Fruit fly (Drosophila melanogaster) whole organism, adult: ENCODE measurements around the gene Zmynd10.

Experiments
- CG11617 ChIP-seq: fragments of 200-800 bp; sonication (Bioruptor generic); optimal IDR thresholded peaks from 2 replicates; lab custom pipeline; 2017; ENCODE audit warnings: mild to moderate bottlenecking, missing biosample characterization, missing genetic modification reagents, missing genetic modification characterization
- CG12768 ChIP-seq: fragments of 200-800 bp; sonication (Bioruptor generic); optimal IDR thresholded peaks from 2 replicates; lab custom pipeline; 2017; ENCODE audit warnings: missing biosample characterization, missing genetic modification characterization, mild to moderate bottlenecking, moderate library complexity, missing genetic modification reagents
- CG14711 ChIP-seq: fragments of 200-800 bp; sonication (Bioruptor generic); optimal IDR thresholded peaks from 2 replicates; lab custom pipeline; 2018; ENCODE audit warnings: missing biosample characterization, mild to moderate bottlenecking, missing genetic modification characterization, moderate library complexity
- CG1620 ChIP-seq: fragments of 200-800 bp; sonication (Bioruptor generic); optimal IDR thresholded peaks from 2 replicates; lab custom pipeline; 2016; ENCODE audit warnings: missing biosample characterization, missing genetic modification characterization
- CG33017 ChIP-seq: fragments of 200-800 bp; sonication (Bioruptor generic); optimal IDR thresholded peaks from 2 replicates; lab custom pipeline; 2018; ENCODE audit warnings: missing biosample characterization, mild to moderate bottlenecking, missing genetic modification characterization, moderate library complexity
- CG5204 ChIP-seq: fragments of 200-800 bp; sonication (Bioruptor generic); optimal IDR thresholded peaks from 2 replicates; lab custom pipeline; 2016; ENCODE audit warnings: missing biosample characterization, missing genetic modification characterization
- CG7045 ChIP-seq: fragments of 200-800 bp; sonication (Bioruptor generic); optimal IDR thresholded peaks from 2 replicates; lab custom pipeline; 2017; ENCODE audit warnings: missing biosample characterization, mild to moderate bottlenecking, missing genetic modification characterization
- CG7101 ChIP-seq: fragments of 200-800 bp; sonication (Bioruptor generic); optimal IDR thresholded peaks from 2 replicates; lab custom pipeline; 2018; ENCODE audit warnings: missing biosample characterization, mild to moderate bottlenecking, missing genetic modification characterization, moderate library complexity
- Clk ChIP-seq: fragments of 200-800 bp; sonication (Bioruptor generic); optimal IDR thresholded peaks from 2 replicates; lab custom pipeline; 2017; ENCODE audit warnings: missing biosample characterization, missing genetic modification characterization
- Crg-1 ChIP-seq: fragments of 200-800 bp; sonication (Bioruptor generic); optimal IDR thresholded peaks from 2 replicates; lab custom pipeline; 2016; ENCODE audit warnings: missing biosample characterization, missing genetic modification characterization
- Hr96 ChIP-seq: fragments of 200-800 bp; sonication (Bioruptor generic); optimal IDR thresholded peaks from 2 replicates; lab custom pipeline; 2016; ENCODE audit warnings: missing biosample characterization, missing genetic modification characterization
- Mnt ChIP-seq: fragments of 200-800 bp; sonication (Bioruptor generic); optimal IDR thresholded peaks from 2 replicates; lab custom pipeline; 2016; ENCODE audit warnings: missing biosample characterization, mild to moderate bottlenecking, missing genetic modification characterization
- bab1 ChIP-seq: fragments of 200-800 bp; sonication (Bioruptor generic); optimal IDR thresholded peaks from 3 replicates; lab custom pipeline; 2019; ENCODE audit warnings: missing biosample characterization, mild to moderate bottlenecking, missing genetic modification characterization, moderate library complexity
- cic ChIP-seq: fragments of 200-800 bp; sonication (Bioruptor generic); optimal IDR thresholded peaks from 2 replicates; lab custom pipeline; 2017; ENCODE audit warnings: missing biosample characterization, mild to moderate bottlenecking, missing genetic modification characterization, moderate library complexity
- cnc ChIP-seq, 2 experiments: fragments of >200 bp; optimal IDR thresholded peaks; 2 replicates each; lab custom pipeline; 2017
- kay ChIP-seq: fragments of 200-800 bp; sonication (Bioruptor generic); peaks from one replicate; lab custom pipeline; 2016; ENCODE audit warnings: missing biosample characterization, missing genetic modification characterization, borderline replicate concordance
- ovo ChIP-seq: fragments of 200-800 bp; sonication (Bioruptor generic); optimal IDR thresholded peaks from 2 replicates; lab custom pipeline; 2016; ENCODE audit warnings: missing biosample characterization, missing genetic modification characterization
- pad ChIP-seq: fragments of 200-800 bp; sonication (Bioruptor generic); optimal IDR thresholded peaks from 3 replicates; lab custom pipeline; 2017; ENCODE audit warnings: missing biosample characterization, missing genetic modification characterization, mild to moderate bottlenecking, moderate library complexity, missing genetic modification reagents
- tj ChIP-seq: fragments of 200-800 bp; sonication (Bioruptor generic); optimal IDR thresholded peaks from 3 replicates; lab custom pipeline; 2017; ENCODE audit warnings: missing biosample characterization, mild to moderate bottlenecking, missing genetic modification characterization, moderate library complexity
- toe ChIP-seq: fragments of 200-800 bp; sonication (Bioruptor generic); optimal IDR thresholded peaks from 2 replicates; lab custom pipeline; 2016; ENCODE audit warnings: missing biosample characterization, missing genetic modification characterization

Gene Zmynd10

DNA sequence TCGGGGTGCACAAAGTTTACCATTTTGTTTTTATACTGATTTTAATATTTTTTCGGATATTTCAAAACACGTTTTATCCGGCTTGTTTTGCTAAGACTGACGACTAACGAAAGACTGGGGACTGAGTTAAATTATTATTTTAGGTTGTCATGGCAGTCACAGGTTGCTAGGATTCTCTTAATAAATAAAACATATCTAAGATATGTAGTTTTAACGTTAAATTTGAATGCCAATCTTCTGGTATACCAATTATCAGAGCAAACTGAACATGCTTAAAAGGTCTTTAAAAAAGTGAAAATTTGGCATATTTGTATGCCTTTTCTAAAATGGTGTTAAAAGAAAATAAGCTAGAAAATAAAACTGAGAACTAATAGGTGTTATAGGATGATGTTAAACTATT lies at the start of gene Zmynd10:
Zmynd10 (minus strand) TSS at position 101 of the 400 bp plus-strand sequence.
- TF ChIP-seq kay (peak; percentile 43), cic (GFP tag; lab: Kevin White, UChicago) (no peak), CG14711 (tag; lab: Kevin White, UChicago) (no peak), cnc (optimal IDR thresholded peaks at IDR 0.05; lab: Kevin White, UChicago) (no peak), Clk (GFP tag; lab: Kevin White, UChicago) (no peak), bab1 (GFP tag; lab: Kevin White, UChicago) (no peak)

dm6 chr3L:13074084-13074624 lies 47.9 kb upstream of the Zmynd10 start:
- TF ChIP-seq pad (GFP tag; lab: Kevin White, UChicago) (no peak), kay (no peak), CG14711 (tag; lab: Kevin White, UChicago) (no peak), tj (GFP tag; lab: Kevin White, UChicago) (no peak), Hr96 (no peak), CG5204 (GFP tag; lab: Kevin White, UChicago) (no peak), Clk (GFP tag; lab: Kevin White, UChicago) (no peak), cic (GFP tag; lab: Kevin White, UChicago) (no peak), Crg-1 (GFP tag; lab: Kevin White, UChicago) (no peak), CG33017 (no peak), CG11617 (no peak), Mnt (GFP tag; lab: Kevin White, UChicago) (no peak)

DNA sequence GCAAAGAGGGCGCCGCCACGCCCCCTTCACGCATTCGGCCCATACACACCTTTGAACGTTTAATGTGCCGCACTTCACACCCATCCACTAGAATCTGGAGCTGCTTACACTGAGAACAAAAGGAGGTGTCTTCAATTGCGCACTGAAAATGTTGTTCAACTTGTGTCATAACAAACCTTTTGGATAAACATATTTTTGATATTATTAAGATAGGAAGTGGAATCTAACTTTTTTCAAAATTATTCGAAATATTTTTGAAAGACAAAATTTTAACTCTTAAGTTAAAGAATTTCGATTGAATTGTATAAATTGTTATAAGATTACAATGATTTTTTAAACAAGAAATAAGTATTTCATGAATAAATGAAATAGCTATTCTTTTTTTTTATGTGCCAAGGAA lies 42.1 kb upstream of the Zmynd10 start:
- TF ChIP-seq tj (GFP tag; lab: Kevin White, UChicago) (no peak), kay (no peak), bab1 (GFP tag; lab: Kevin White, UChicago) (no peak), Hr96 (no peak), CG33017 (no peak)

- no peak for TF ChIP-seq CG7101
- no peak for TF ChIP-seq bab1 (GFP tag; lab: Kevin White, UChicago)
- TF ChIP-seq CG12768 (GFP tag; lab: Kevin White, UChicago), result no peak
- no peak for TF ChIP-seq CG14711 (tag; lab: Kevin White, UChicago)
- no peak for TF ChIP-seq Mnt (GFP tag; lab: Kevin White, UChicago)
- no peak for TF ChIP-seq CG7045 (GFP tag; lab: Kevin White, UChicago)
- no peak for TF ChIP-seq CG1620 (GFP tag; lab: Kevin White, UChicago)
- TF ChIP-seq cic (GFP tag; lab: Kevin White, UChicago), result no peak
- TF ChIP-seq tj (GFP tag; lab: Kevin White, UChicago), result no peak
- TF ChIP-seq cnc (optimal IDR thresholded peaks at IDR 0.05; lab: Kevin White, UChicago), result no peak
- no peak for TF ChIP-seq CG11617
- TF ChIP-seq Hr96, result no peak
- no peak for TF ChIP-seq CG33017
- TF ChIP-seq toe (GFP tag; lab: Kevin White, UChicago), result no peak
- no peak for TF ChIP-seq ovo
- TF ChIP-seq Clk (GFP tag; lab: Kevin White, UChicago), result no peak
- no peak for TF ChIP-seq CG5204 (GFP tag; lab: Kevin White, UChicago)
Observed at dm6 chr3L:13066220-13066619, 40.0 kb upstream of the Zmynd10 start.

DNA sequence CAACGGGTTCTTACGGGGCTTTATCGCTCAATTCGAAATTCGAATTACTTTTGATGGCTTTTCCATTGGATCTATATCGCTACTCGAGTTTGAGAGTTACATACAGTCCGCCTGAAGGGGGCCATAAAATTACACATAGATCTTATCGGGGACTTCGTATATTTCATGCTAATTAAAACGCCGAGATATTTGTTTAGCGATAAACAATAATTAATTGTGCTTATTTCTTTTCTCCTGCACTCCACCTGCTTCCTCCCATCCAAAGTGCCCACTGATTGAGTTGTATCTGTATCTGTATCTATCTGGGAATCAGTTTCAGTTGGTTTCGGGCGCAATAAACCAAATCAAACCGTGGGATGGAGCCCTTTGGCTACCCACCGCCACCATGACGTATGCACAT lies 39.4 kb upstream of the Zmynd10 start:
- no peak for TF ChIP-seq cic (GFP tag; lab: Kevin White, UChicago)
- TF ChIP-seq cnc (optimal IDR thresholded peaks at IDR 0.05; lab: Kevin White, UChicago), result no peak
- TF ChIP-seq ovo, result no peak
- TF ChIP-seq CG33017, result no peak
- TF ChIP-seq CG7101, result no peak
- no peak for TF ChIP-seq Hr96
- no peak for TF ChIP-seq bab1 (GFP tag; lab: Kevin White, UChicago)
- no peak for TF ChIP-seq Mnt (GFP tag; lab: Kevin White, UChicago)

DNA sequence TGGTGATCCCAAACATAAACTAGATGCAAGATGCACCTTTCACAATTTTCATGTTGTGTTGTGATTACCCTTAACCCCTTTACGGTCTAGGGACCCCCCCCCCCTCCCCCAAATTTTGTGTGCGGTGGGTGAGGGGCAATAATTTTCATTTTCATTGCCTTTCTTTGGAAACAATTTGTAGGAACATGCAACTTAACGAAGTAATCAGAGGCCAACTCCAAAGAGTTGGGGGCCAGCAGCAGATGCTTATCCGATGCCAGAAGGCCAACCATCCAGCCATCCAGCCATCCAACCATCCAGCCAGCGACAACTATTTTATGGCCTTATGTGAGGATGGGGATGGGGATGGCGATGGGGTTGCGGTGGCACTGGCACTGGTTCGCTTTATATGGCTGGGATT lies 38.7 kb upstream of the Zmynd10 start:
- TF ChIP-seq bab1 (GFP tag; lab: Kevin White, UChicago) (no peak), CG7101 (no peak), toe (GFP tag; lab: Kevin White, UChicago) (no peak), cic (GFP tag; lab: Kevin White, UChicago) (no peak), CG11617 (no peak), ovo (no peak), Hr96 (no peak), cnc (optimal IDR thresholded peaks at IDR 0.05; lab: Kevin White, UChicago) (no peak)

- TF ChIP-seq Mnt (GFP tag; lab: Kevin White, UChicago) (no peak), CG1620 (GFP tag; lab: Kevin White, UChicago) (no peak), CG5204 (GFP tag; lab: Kevin White, UChicago) (no peak), Crg-1 (GFP tag; lab: Kevin White, UChicago) (no peak), CG11617 (no peak), CG33017 (no peak), Clk (GFP tag; lab: Kevin White, UChicago) (no peak), kay (no peak), pad (GFP tag; lab: Kevin White, UChicago) (no peak), bab1 (GFP tag; lab: Kevin White, UChicago) (no peak), CG12768 (GFP tag; lab: Kevin White, UChicago) (no peak), CG7101 (no peak), ovo (no peak)
Observed at dm6 chr3L:13064346-13064745, 38.1 kb upstream of the Zmynd10 start.
